Comparison of ENCODE assay signal across 4 worm cellular contexts in the genomic region with DNA sequence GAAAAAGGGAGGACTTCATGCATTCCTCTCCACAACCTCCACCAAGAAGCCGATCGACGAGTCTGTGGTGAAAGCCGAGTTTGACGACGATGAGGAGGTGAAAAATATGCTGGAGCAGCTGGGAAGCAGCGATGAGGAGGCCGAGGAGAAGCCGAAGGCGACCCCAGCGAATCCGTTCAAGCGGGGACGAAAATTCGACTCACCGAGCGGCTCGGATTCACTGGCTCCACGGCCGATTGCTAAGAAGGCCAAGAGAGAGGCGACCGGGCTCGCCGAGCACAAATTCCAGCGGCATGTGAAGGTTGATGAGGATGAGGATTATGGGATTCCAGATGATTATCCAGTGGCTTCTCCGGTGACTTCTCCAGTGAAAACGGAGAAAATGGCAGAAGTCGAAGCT.
A peak's percentile ranks its signal among the peaks of the same experiment; 100 is the strongest.
TF ChIP-seq lines count a peak whose summit lies in the region.

No protein-coding gene starts in this region.

TF ChIP-seq in whole organism, L4 larva, 104 proteins besides CTCF, POLR2A, EP300 and RAD21:
- peak; percentile 79 for TF ChIP-seq aha-1 (tag; lab: Kevin White, UChicago)
- TF ChIP-seq Y5F2A.4 (GFP tag; optimal IDR thresholded peaks at IDR 0.05; lab: Kevin White, UChicago): no peak
- no peak for TF ChIP-seq T26A8.4 (GFP tag; IDR thresholded peaks at IDR 0.05; lab: Robert Waterston, UW)
- peak; percentile 89 for TF ChIP-seq set-16 (GFP tag; IDR thresholded peaks at IDR 0.05; lab: Robert Waterston, UW)

TF ChIP-seq in whole organism, early embryonic, 17 proteins besides CTCF, POLR2A, EP300 and RAD21:
- TF ChIP-seq pes-1 (GFP tag; IDR thresholded peaks at IDR 0.05; lab: Robert Waterston, UW) (no peak), ceh-13 (GFP tag; optimal IDR thresholded peaks at IDR 0.05; lab: Kevin White, UChicago) (no peak), scrt-1 (GFP tag; IDR thresholded peaks at IDR 0.05; lab: Robert Waterston, UW) (0 out of 2 replicates have a peak, but pooled peaks have one; percentile 43)

TF ChIP-seq in whole organism, late embryonic, 69 proteins besides CTCF, POLR2A, EP300 and RAD21:
- TF ChIP-seq T23F11.4 (GFP tag; optimal IDR thresholded peaks at IDR 0.05; lab: Kevin White, UChicago) (no peak), ceh-34 (tag; optimal IDR thresholded peaks at IDR 0.05; lab: Kevin White, UChicago) (no peak), sdc-2 (tag; optimal IDR thresholded peaks at IDR 0.05; lab: Kevin White, UChicago) (no peak), ceh-2 (tag; optimal IDR thresholded peaks at IDR 0.05; lab: Kevin White, UChicago) (no peak), K02D7.2 (tag; optimal IDR thresholded peaks at IDR 0.05; lab: Kevin White, UChicago) (no peak), mec-3 (tag; optimal IDR thresholded peaks at IDR 0.05; lab: Kevin White, UChicago; ENCODE audit: borderline replicate concordance) (no peak), hlh-6 (tag; optimal IDR thresholded peaks at IDR 0.05; lab: Kevin White, UChicago) (no peak), C08G9.2 (tag; optimal IDR thresholded peaks at IDR 0.05; lab: Kevin White, UChicago) (peak; percentile 10), odd-2 (tag; optimal IDR thresholded peaks at IDR 0.05; lab: Kevin White, UChicago) (no peak), pqm-1 (tag; optimal IDR thresholded peaks at IDR 0.05; lab: Kevin White, UChicago) (no peak), hlh-8 (tag; optimal IDR thresholded peaks at IDR 0.05; lab: Kevin White, UChicago) (no peak), elt-2 (tag; optimal IDR thresholded peaks at IDR 0.05; lab: Kevin White, UChicago) (no peak), tbx-7 (tag; optimal IDR thresholded peaks at IDR 0.05; lab: Kevin White, UChicago) (no peak), pros-1 (tag; optimal IDR thresholded peaks at IDR 0.05; lab: Kevin White, UChicago) (no peak), elt-4 (tag; optimal IDR thresholded peaks at IDR 0.05; lab: Kevin White, UChicago) (peak; percentile 58)

TF ChIP-seq in whole organism, young adult, 124 proteins besides CTCF, POLR2A, EP300 and RAD21:
- TF ChIP-seq ztf-18 (tag; optimal IDR thresholded peaks at IDR 0.05; lab: Kevin White, UChicago): no peak
- TF ChIP-seq ztf-25 (GFP tag; IDR thresholded peaks at IDR 0.05; lab: Robert Waterston, UW): no peak
- no peak for TF ChIP-seq Y53F4B.3 (GFP tag; IDR thresholded peaks at IDR 0.05; lab: Robert Waterston, UW)
- peak; percentile 75; the same call in 1 of the 2 replicates for TF ChIP-seq egrh-3 (GFP tag; IDR thresholded peaks at IDR 0.05; lab: Robert Waterston, UW)
- TF ChIP-seq zfh-2 (GFP tag; conservative IDR thresholded peaks at IDR 0.05; lab: Robert Waterston, UW): peak; percentile 77
- no peak for TF ChIP-seq let-526 (GFP tag; IDR thresholded peaks at IDR 0.05; lab: Robert Waterston, UW)
